Worm (Caenorhabditis elegans): ENCODE results near the gene F37C4.5.
"Not testable (repeated sequence)": the region's sequence is repeated elsewhere in the genome, so short reads cannot be mapped to it uniquely, and the experiment has no call there.

The F37C4.5 gene

ce11 chrIV:3915296-3915695 lies 41.7 kb upstream of the F37C4.5 start, which contains the start of gene srz-20:
Gene srz-20, plus strand, starts transcription at chrIV:3915596.
- no peak for TF ChIP-seq ctbp-1 (GFP tag; IDR thresholded peaks at IDR 0.05)

- no peak for TF ChIP-seq aha-1 (tag)
- no peak for TF ChIP-seq saeg-2 (GFP tag; IDR thresholded peaks at IDR 0.05)
- no peak for TF ChIP-seq F44E2.7 (GFP tag; IDR thresholded peaks at IDR 0.05)
- TF ChIP-seq unc-39 (tag; optimal IDR thresholded peaks at IDR 0.05) = no peak
- no peak for TF ChIP-seq lim-7 (GFP tag; IDR thresholded peaks at IDR 0.05)
- TF ChIP-seq F37D6.2 (tag; optimal IDR thresholded peaks at IDR 0.05) = no peak
- TF ChIP-seq dmd-6 (GFP tag; IDR thresholded peaks at IDR 0.05) = no peak
- no peak for TF ChIP-seq hlh-11 (tag; optimal IDR thresholded peaks at IDR 0.05)
- TF ChIP-seq ceh-32 (tag; optimal IDR thresholded peaks at IDR 0.05; ENCODE audit: poor library complexity) = no peak
- TF ChIP-seq dve-1 (tag; optimal IDR thresholded peaks at IDR 0.05; ENCODE audit: insufficient read depth) = no peak
- TF ChIP-seq egl-43 (GFP tag; IDR thresholded peaks at IDR 0.05) = no peak
- TF ChIP-seq nhr-10 (tag; optimal IDR thresholded peaks at IDR 0.05) = no peak
- TF ChIP-seq nhr-76 (tag; optimal IDR thresholded peaks at IDR 0.05) = no peak
- no peak for TF ChIP-seq F26F4.8 (GFP tag; conservative IDR thresholded peaks at IDR 0.05)
- TF ChIP-seq Y48G9A.11 (GFP tag; IDR thresholded peaks at IDR 0.05) = no peak
Observed at ce11 chrIV:3914462-3914861, 40.9 kb upstream of the F37C4.5 start, which contains the start of gene F56D6.19. Gene F56D6.19, plus strand, starts transcription at chrIV:3914762.

ce11 chrIV:3912598-3912997 lies 39.0 kb upstream of the F37C4.5 start, which contains the start of gene F56D6.20:
Gene F56D6.20, plus strand, starts transcription at chrIV:3912898.
- no peak for TF ChIP-seq egl-43 (GFP tag; IDR thresholded peaks at IDR 0.05)
- no peak for TF ChIP-seq dve-1 (tag; optimal IDR thresholded peaks at IDR 0.05; ENCODE audit: insufficient read depth)
- TF ChIP-seq ZK337.2 (GFP tag; IDR thresholded peaks at IDR 0.05) = no peak
- TF ChIP-seq duxl-1 (tag; optimal IDR thresholded peaks at IDR 0.05; ENCODE audit: poor library complexity) = no peak
- no peak for TF ChIP-seq sdz-12 (GFP tag; optimal IDR thresholded peaks at IDR 0.05)
- TF ChIP-seq ZK546.5 (tag; optimal IDR thresholded peaks at IDR 0.05) = no peak
- no peak for TF ChIP-seq ztf-7 (tag; optimal IDR thresholded peaks at IDR 0.05)

- TF ChIP-seq zag-1 (tag; optimal IDR thresholded peaks at IDR 0.05); nhr-10 (tag; optimal IDR thresholded peaks at IDR 0.05); Y5F2A.4 (GFP tag; optimal IDR thresholded peaks at IDR 0.05): not testable (repeated sequence)
Observed at ce11 chrIV:3911848-3912247, 38.2 kb upstream of the F37C4.5 start, which contains the start of gene F56D6.18. Gene F56D6.18, minus strand, starts transcription at chrIV:3911948.

ce11 chrIV:3909114-3909513 lies 35.5 kb upstream of the F37C4.5 start, which contains the start of gene F56D6.13:
Gene F56D6.13, plus strand, starts transcription at chrIV:3909414.
- no peak for TF ChIP-seq lin-29 (GFP tag; IDR thresholded peaks at IDR 0.05)
- TF ChIP-seq cey-2 (tag; optimal IDR thresholded peaks at IDR 0.05; ENCODE audit: borderline replicate concordance, insufficient read depth) = no peak
- no peak for TF ChIP-seq ceh-20 (GFP tag; IDR thresholded peaks at IDR 0.05)
- no peak for TF ChIP-seq duxl-1 (tag; optimal IDR thresholded peaks at IDR 0.05; ENCODE audit: poor library complexity)
- TF ChIP-seq nhr-102 (tag; optimal IDR thresholded peaks at IDR 0.05) = no peak
- TF ChIP-seq hmg-1.1 (GFP tag; IDR thresholded peaks at IDR 0.05) = no peak
- no peak for TF ChIP-seq spr-1 (tag; optimal IDR thresholded peaks at IDR 0.05)
- TF ChIP-seq T20F7.1 (GFP tag; optimal IDR thresholded peaks at IDR 0.05) = no peak
- TF ChIP-seq set-16 (GFP tag; IDR thresholded peaks at IDR 0.05) = no peak
- no peak for TF ChIP-seq D1046.2 (GFP tag; IDR thresholded peaks at IDR 0.05)
- TF ChIP-seq ceh-82 (tag; optimal IDR thresholded peaks at IDR 0.05) = no peak
- no peak for TF ChIP-seq dve-1 (tag; optimal IDR thresholded peaks at IDR 0.05; ENCODE audit: insufficient read depth)
- no peak for TF ChIP-seq lim-7 (GFP tag; IDR thresholded peaks at IDR 0.05)
- TF ChIP-seq nhr-42 (GFP tag; IDR thresholded peaks at IDR 0.05) = no peak

Data from whole organism, L4 larva.